Fruit fly (Drosophila melanogaster): ENCODE measurements around the gene flip.

DNA sequence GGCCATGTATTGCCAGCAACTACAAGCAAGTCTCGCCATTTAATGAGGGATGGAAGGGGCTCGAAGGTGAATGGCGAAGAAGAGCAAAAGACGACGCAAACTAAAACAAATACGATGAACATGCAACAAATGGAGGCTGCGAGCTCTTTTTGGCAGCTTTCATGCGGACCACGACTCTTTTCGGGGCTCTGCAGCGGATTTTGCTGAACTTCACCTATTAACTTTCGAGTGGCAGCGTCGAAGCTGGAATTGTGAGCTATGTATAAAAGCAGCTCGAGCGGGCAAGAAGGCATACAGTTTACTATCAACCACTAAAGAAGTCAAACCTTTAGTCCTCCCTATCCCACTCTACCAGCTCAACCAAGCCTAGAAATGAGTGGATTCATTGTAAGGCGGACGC is 23.3 kb downstream of the flip start, which contains the start of gene TwdlV:
- TF ChIP-seq CTCF (optimal IDR thresholded peaks at IDR 0.05) (no peak), CG8478 (optimal IDR thresholded peaks at IDR 0.05) (no peak)
